Worm (Caenorhabditis elegans) whole organism, L4 larva: ENCODE measurements around the gene C25A8.1.

Experiments
- D1046.2 ChIP-seq: fragments of 200-800 bp; sonication (Bioruptor generic); IDR thresholded peaks from 2 replicates; pipeline ENCODE4 v1.3.6; 2022; ENCODE audit warnings: missing genetic modification characterization, missing compliant biosample characterization
- F10B5.3 ChIP-seq: sonication (generic microtip); optimal IDR thresholded peaks from 2 replicates; lab custom pipeline; 2016; ENCODE audit warnings: mild to moderate bottlenecking, missing genetic modification characterization, missing compliant biosample characterization
- F44E2.7 ChIP-seq: fragments of 200-800 bp; sonication (Bioruptor generic); IDR thresholded peaks from 2 replicates; pipeline ENCODE4 v2.1.2; 2022; ENCODE audit warnings: missing genetic modification characterization, missing compliant biosample characterization
- F49E8.2 ChIP-seq: sonication (generic microtip); optimal IDR thresholded peaks from 2 replicates; lab custom pipeline; 2016; ENCODE audit warnings: missing compliant biosample characterization, mild to moderate bottlenecking, missing genetic modification characterization, borderline replicate concordance
- ZK337.2 ChIP-seq: fragments of 200-800 bp; sonication (Bioruptor generic); IDR thresholded peaks from 2 replicates; pipeline ENCODE4 v1.3.6; 2022; ENCODE audit warnings: missing genetic modification reagents, missing genetic modification characterization, missing compliant biosample characterization
- ZK546.5 ChIP-seq, 2 experiments: sonication (generic microtip); optimal IDR thresholded peaks; 2 replicates each; lab custom pipeline; 2017; ENCODE audit warnings: missing biosample characterization in 2 of 2, missing genetic modification characterization in 2 of 2
- aha-1 ChIP-seq: fragments of 150-350 bp; peaks from one replicate; lab custom pipeline; 2014; ENCODE audit warnings: missing biosample characterization, missing genetic modification characterization
- attf-4 ChIP-seq: sonication (generic microtip); optimal IDR thresholded peaks from 3 replicates; lab custom pipeline; 2017; ENCODE audit warnings: missing biosample characterization, missing genetic modification characterization
- ceh-28 ChIP-seq: fragments of 150-350 bp; optimal IDR thresholded peaks from 2 replicates; lab custom pipeline; 2014; ENCODE audit warnings: missing biosample characterization, missing genetic modification reagents, missing genetic modification characterization
- ctbp-1 ChIP-seq: fragments of 200-800 bp; sonication (Bioruptor generic); IDR thresholded peaks from 2 replicates; pipeline ENCODE4 v1.3.6; 2022; ENCODE audit warnings: missing genetic modification reagents, missing genetic modification characterization, missing compliant biosample characterization
- dmd-8 ChIP-seq: fragments of 200-800 bp; sonication (Bioruptor generic); IDR thresholded peaks from 2 replicates; pipeline ENCODE4 v1.3.6; 2022; ENCODE audit warnings: missing genetic modification characterization, missing compliant biosample characterization
- dpl-1 ChIP-seq: fragments of 150-350 bp; optimal IDR thresholded peaks from 2 replicates; lab custom pipeline; 2014; ENCODE audit warnings: missing biosample characterization, missing genetic modification reagents, missing genetic modification characterization
- dve-1 ChIP-seq: sonication (generic microtip); optimal IDR thresholded peaks from 2 replicates; lab custom pipeline; 2017; ENCODE audit warnings: antibody characterized with exemption, mild to moderate bottlenecking, missing genetic modification characterization, missing compliant biosample characterization; ENCODE audit not compliant: insufficient read depth
- egl-27 ChIP-seq: sonication (generic microtip); optimal IDR thresholded peaks from 3 replicates; lab custom pipeline; 2017; ENCODE audit warnings: missing biosample characterization, missing genetic modification reagents, missing genetic modification characterization
- fkh-10 ChIP-seq: fragments of 150-350 bp; optimal IDR thresholded peaks from 2 replicates; lab custom pipeline; 2014; ENCODE audit warnings: missing biosample characterization, missing genetic modification reagents, missing genetic modification characterization
- fos-1 ChIP-seq: fragments of 150-350 bp; optimal IDR thresholded peaks from 2 replicates; lab custom pipeline; 2014; ENCODE audit warnings: missing biosample characterization, missing genetic modification characterization
- gei-8 ChIP-seq: fragments of 200-800 bp; sonication (Bioruptor generic); optimal IDR thresholded peaks from 2 replicates; lab custom pipeline; 2018; ENCODE audit warnings: mild to moderate bottlenecking, missing genetic modification characterization, missing compliant biosample characterization
- hif-1 ChIP-seq, 2 experiments: sonication (generic microtip); optimal IDR thresholded peaks; 2 replicates each; lab custom pipeline; 2016 to 2017; ENCODE audit warnings: missing compliant biosample characterization in 2 of 2, missing genetic modification characterization in 2 of 2, missing genetic modification reagents in 2 of 2, missing genotype in 2 of 2, mild to moderate bottlenecking in 1 of 2
- hlh-11 ChIP-seq: fragments of 200-800 bp; sonication (Bioruptor generic); optimal IDR thresholded peaks from 2 replicates; lab custom pipeline; 2018; ENCODE audit warnings: mild to moderate bottlenecking, missing genetic modification characterization, missing compliant biosample characterization
- hlh-30 ChIP-seq: sonication (generic microtip); optimal IDR thresholded peaks from 2 replicates; lab custom pipeline; 2017; ENCODE audit warnings: antibody characterized with exemption, mild to moderate bottlenecking, missing genetic modification characterization, missing compliant biosample characterization; ENCODE audit not compliant: insufficient read depth
- lin-1 ChIP-seq: fragments of 200-800 bp; sonication (Bioruptor generic); IDR thresholded peaks from 2 replicates; pipeline ENCODE4 v1.3.6; 2022; ENCODE audit warnings: missing genetic modification reagents, missing genetic modification characterization, missing compliant biosample characterization
- lin-15B ChIP-seq: fragments of 150-350 bp; sonication (generic microtip); optimal IDR thresholded peaks from 3 replicates; lab custom pipeline; 2014; ENCODE audit warnings: missing biosample characterization, missing genetic modification characterization
- lin-38 ChIP-seq: fragments of 200-800 bp; sonication (Bioruptor generic); IDR thresholded peaks from 2 replicates; pipeline ENCODE4 v1.3.6; 2022; ENCODE audit warnings: missing genetic modification reagents, missing genetic modification characterization, missing compliant biosample characterization
- lsy-2 ChIP-seq, 2 experiments: fragments of 150-350 bp in 1 of 2; sonication (generic microtip) in 1 of 2; optimal IDR thresholded peaks; 2 replicates each; lab custom pipeline; 2014 to 2017; ENCODE audit warnings: missing biosample characterization in 2 of 2, missing genetic modification characterization in 2 of 2
- madf-9 ChIP-seq: fragments of 200-800 bp; sonication (Bioruptor generic); conservative IDR thresholded peaks from 2 replicates; pipeline ENCODE4 v1.3.6; 2022; ENCODE audit warnings: missing genetic modification reagents, missing genetic modification characterization, missing compliant biosample characterization
- mdl-1 ChIP-seq, 2 experiments: fragments of 150-350 bp in 1 of 2; sonication (generic microtip) in 1 of 2; optimal IDR thresholded peaks; 2 replicates each; lab custom pipeline; 2014 to 2017; ENCODE audit warnings: missing biosample characterization in 2 of 2, missing genetic modification characterization in 2 of 2
- mep-1 ChIP-seq: fragments of 150-350 bp; sonication (generic microtip); optimal IDR thresholded peaks from 3 replicates; lab custom pipeline; 2014; ENCODE audit warnings: missing biosample characterization, missing genetic modification characterization
- mes-2 ChIP-seq: sonication (generic microtip); optimal IDR thresholded peaks from 2 replicates; lab custom pipeline; 2016; ENCODE audit warnings: missing genotype, mild to moderate bottlenecking, missing genetic modification characterization, missing compliant biosample characterization; ENCODE audit not compliant: poor library complexity, severe bottlenecking
- mxl-3 ChIP-seq: fragments of 200-800 bp; sonication (Bioruptor generic); optimal IDR thresholded peaks from 2 replicates; lab custom pipeline; 2018; ENCODE audit warnings: mild to moderate bottlenecking, missing genetic modification characterization, missing compliant biosample characterization
- nhr-10 ChIP-seq: fragments of 150-350 bp; optimal IDR thresholded peaks from 2 replicates; lab custom pipeline; 2014; ENCODE audit warnings: missing biosample characterization, missing genetic modification characterization
- nhr-102 ChIP-seq: sonication (generic microtip); optimal IDR thresholded peaks from 2 replicates; lab custom pipeline; 2016; ENCODE audit warnings: mild to moderate bottlenecking, missing genetic modification characterization, moderate library complexity, missing compliant biosample characterization
- pqm-1 ChIP-seq: sonication (generic microtip); optimal IDR thresholded peaks from 2 replicates; lab custom pipeline; 2017; ENCODE audit warnings: missing biosample characterization, missing genetic modification characterization
- sdz-12 ChIP-seq: fragments of 200-800 bp; sonication (Bioruptor generic); optimal IDR thresholded peaks from 2 replicates; lab custom pipeline; 2018; ENCODE audit warnings: mild to moderate bottlenecking, missing genetic modification characterization, missing compliant biosample characterization
- snpc-1.2 ChIP-seq: fragments of 200-800 bp; sonication (Bioruptor generic); IDR thresholded peaks from 2 replicates; pipeline ENCODE4 v1.3.6; 2022; ENCODE audit warnings: missing genetic modification reagents, missing genetic modification characterization, missing compliant biosample characterization
- spr-1 ChIP-seq: sonication (generic microtip); optimal IDR thresholded peaks from 2 replicates; lab custom pipeline; 2016; ENCODE audit warnings: mild to moderate bottlenecking, missing genetic modification characterization, missing compliant biosample characterization
- tra-1 ChIP-seq: fragments of 200-800 bp; sonication (Bioruptor generic); IDR thresholded peaks from 2 replicates; pipeline ENCODE4 v1.3.6; 2022; ENCODE audit warnings: missing genetic modification reagents, missing genetic modification characterization, missing compliant biosample characterization
- zfp-2 ChIP-seq: sonication (generic microtip); optimal IDR thresholded peaks from 2 replicates; lab custom pipeline; 2016; ENCODE audit warnings: mild to moderate bottlenecking, missing genetic modification characterization, missing compliant biosample characterization
- zfp-3 ChIP-seq: fragments of 200-800 bp; sonication (Bioruptor generic); conservative IDR thresholded peaks from 2 replicates; pipeline ENCODE4 v1.3.6; 2022; ENCODE audit warnings: missing genetic modification reagents, missing genetic modification characterization, missing compliant biosample characterization
- zip-11 ChIP-seq: fragments of 200-800 bp; sonication (Bioruptor generic); IDR thresholded peaks from 2 replicates; pipeline ENCODE4 v1.3.6; 2022; ENCODE audit warnings: missing genetic modification characterization, missing compliant biosample characterization
- ztf-11 ChIP-seq: fragments of 150-350 bp; optimal IDR thresholded peaks from 2 replicates; lab custom pipeline; 2014; ENCODE audit warnings: missing biosample characterization, missing genetic modification characterization
- ztf-7 ChIP-seq: fragments of 150-350 bp; optimal IDR thresholded peaks from 2 replicates; lab custom pipeline; 2014; ENCODE audit warnings: missing biosample characterization, missing genetic modification characterization

C25A8.1 gene

DNA sequence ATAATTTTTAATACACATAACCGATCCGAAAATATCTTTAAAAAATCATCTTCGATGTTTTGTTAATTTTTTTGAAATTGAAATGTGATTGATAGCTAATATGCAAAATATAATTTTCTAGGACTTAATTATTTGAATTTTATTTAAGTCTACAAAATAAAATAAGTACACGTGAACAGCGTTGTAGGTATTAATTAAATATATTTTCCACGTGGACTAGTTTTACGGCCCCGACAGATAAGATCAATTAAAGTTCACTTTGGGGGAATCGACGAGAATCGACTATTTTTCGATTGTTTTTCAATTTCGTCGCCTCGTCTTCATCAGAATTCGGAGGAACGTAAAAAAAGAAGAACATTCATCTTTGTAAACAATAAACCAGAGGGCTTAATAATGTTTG lies 11.7 kb upstream of the C25A8.1 start, which contains the start of gene C25A8.5:
Gene C25A8.5, plus strand, starts transcription at position 301 of the 400 bp plus-strand sequence.
- no peak for TF ChIP-seq hif-1 (tag; optimal IDR thresholded peaks at IDR 0.05; lab: Kevin White, UChicago)
- no peak for TF ChIP-seq F44E2.7
- no peak for TF ChIP-seq sdz-12 (GFP tag; lab: Kevin White, UChicago)
- no peak for TF ChIP-seq ztf-11 (tag; lab: Kevin White, UChicago)
- no peak for TF ChIP-seq D1046.2
- TF ChIP-seq dpl-1 (GFP tag; lab: Kevin White, UChicago), result no peak
- no peak for TF ChIP-seq nhr-10 (tag; lab: Kevin White, UChicago)
- TF ChIP-seq mes-2, result no peak
- TF ChIP-seq pqm-1 (tag; lab: Kevin White, UChicago), result no peak
- no peak for TF ChIP-seq gei-8 (GFP tag; lab: Kevin White, UChicago)
- no peak for TF ChIP-seq mep-1
- no peak for TF ChIP-seq lin-1 (GFP tag; lab: Robert Waterston, UW)
- no peak for TF ChIP-seq hlh-30
- TF ChIP-seq ztf-7 (tag; lab: Kevin White, UChicago), result no peak
- TF ChIP-seq, all 104 proteins: peak for 0

DNA sequence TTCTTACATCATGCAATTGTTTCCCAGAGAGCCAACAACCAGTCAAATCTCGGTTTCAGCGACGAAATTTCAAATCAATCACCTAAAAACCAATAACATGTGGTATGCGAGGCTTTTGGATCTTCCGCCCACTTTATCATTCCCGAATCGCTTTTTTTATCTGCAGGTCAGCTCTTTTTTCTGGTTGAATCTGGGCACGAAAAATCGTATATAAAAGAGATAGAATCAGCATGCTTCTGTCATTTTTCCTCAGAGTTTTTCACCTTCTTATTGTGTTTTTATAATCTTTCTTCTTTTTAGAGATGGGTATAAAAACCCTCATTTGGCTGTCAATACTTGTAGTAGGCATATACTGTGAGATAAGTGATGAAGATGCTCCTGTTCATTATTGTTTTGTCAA lies 7.6 kb upstream of the C25A8.1 start, which contains the start of gene cht-3:
Gene cht-3, plus strand, starts transcription at position 301 of the 400 bp plus-strand sequence.
- no peak for TF ChIP-seq F49E8.2 (tag; lab: Kevin White, UChicago)
- no peak for TF ChIP-seq ZK337.2 (GFP tag; lab: Robert Waterston, UW)
- TF ChIP-seq gei-8 (GFP tag; lab: Kevin White, UChicago), result no peak
- TF ChIP-seq aha-1, result no peak
- no peak for TF ChIP-seq ZK546.5 (tag; optimal IDR thresholded peaks at IDR 0.05; lab: Kevin White, UChicago)
- no peak for TF ChIP-seq egl-27 (tag; lab: Kevin White, UChicago)
- no peak for TF ChIP-seq zip-11 (GFP tag; lab: Robert Waterston, UW)
- no peak for TF ChIP-seq zfp-2 (tag; lab: Kevin White, UChicago)
- no peak for TF ChIP-seq attf-4 (tag; lab: Kevin White, UChicago)
- no peak for TF ChIP-seq lin-15B
- no peak for TF ChIP-seq mxl-3
- TF ChIP-seq fkh-10, result no peak
- no peak for TF ChIP-seq lin-1 (GFP tag; lab: Robert Waterston, UW)
- TF ChIP-seq sdz-12 (GFP tag; lab: Kevin White, UChicago), result no peak

DNA sequence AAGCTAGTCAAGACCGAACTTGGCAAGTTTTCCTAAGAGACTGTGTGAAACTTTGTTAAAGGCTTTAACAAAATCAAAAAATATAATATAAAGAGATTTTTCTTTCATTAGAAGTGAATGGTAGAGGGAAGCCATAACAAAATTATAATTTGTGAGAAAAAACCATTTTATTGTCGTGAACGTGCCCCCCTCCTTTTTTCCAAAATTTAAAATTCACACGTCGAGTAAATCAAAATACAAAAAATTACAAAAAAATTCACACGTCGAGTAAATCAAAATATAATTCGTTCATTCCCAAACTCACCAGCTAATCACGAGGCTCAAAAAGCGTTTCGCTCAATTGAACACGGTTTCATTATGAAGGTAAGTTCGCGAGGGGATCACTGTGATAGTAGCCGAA lies 1.4 kb upstream of the C25A8.1 start, which contains the start of gene C25A8.2:
Gene C25A8.2, plus strand, starts transcription at position 301 of the 400 bp plus-strand sequence.
- no peak for TF ChIP-seq spr-1
- no peak for TF ChIP-seq snpc-1.2 (GFP tag; lab: Robert Waterston, UW)
- TF ChIP-seq tra-1 (GFP tag; lab: Robert Waterston, UW), result no peak
- TF ChIP-seq nhr-10 (tag; lab: Kevin White, UChicago), result no peak
- TF ChIP-seq F44E2.7, result no peak
- TF ChIP-seq zfp-3 (GFP tag; lab: Robert Waterston, UW), result no peak
- no peak for TF ChIP-seq ceh-28 (tag; lab: Kevin White, UChicago)
- TF ChIP-seq nhr-102 (tag; lab: Kevin White, UChicago), result no peak
- no peak for TF ChIP-seq hif-1 (tag; optimal IDR thresholded peaks at IDR 0.05; lab: Kevin White, UChicago)
- no peak for TF ChIP-seq F10B5.3 (tag; lab: Kevin White, UChicago)
- TF ChIP-seq dve-1, result no peak
- no peak for TF ChIP-seq madf-9 (GFP tag; lab: Robert Waterston, UW)
- TF ChIP-seq dmd-8 (GFP tag; lab: Robert Waterston, UW), result no peak
- TF ChIP-seq hlh-11 (tag; lab: Kevin White, UChicago), result no peak
- TF ChIP-seq D1046.2, result no peak
- TF ChIP-seq ctbp-1, result no peak
- no peak for TF ChIP-seq lin-38 (GFP tag; lab: Robert Waterston, UW)
- TF ChIP-seq fos-1 (tag; lab: Kevin White, UChicago), result no peak
- no peak for TF ChIP-seq mdl-1 (tag; optimal IDR thresholded peaks at IDR 0.05; lab: Kevin White, UChicago)
- no peak for TF ChIP-seq lsy-2 (tag; optimal IDR thresholded peaks at IDR 0.05; lab: Kevin White, UChicago)
